Worm (Caenorhabditis elegans): Measurements from ENCODE around the gene C34C6.10.

DNA sequence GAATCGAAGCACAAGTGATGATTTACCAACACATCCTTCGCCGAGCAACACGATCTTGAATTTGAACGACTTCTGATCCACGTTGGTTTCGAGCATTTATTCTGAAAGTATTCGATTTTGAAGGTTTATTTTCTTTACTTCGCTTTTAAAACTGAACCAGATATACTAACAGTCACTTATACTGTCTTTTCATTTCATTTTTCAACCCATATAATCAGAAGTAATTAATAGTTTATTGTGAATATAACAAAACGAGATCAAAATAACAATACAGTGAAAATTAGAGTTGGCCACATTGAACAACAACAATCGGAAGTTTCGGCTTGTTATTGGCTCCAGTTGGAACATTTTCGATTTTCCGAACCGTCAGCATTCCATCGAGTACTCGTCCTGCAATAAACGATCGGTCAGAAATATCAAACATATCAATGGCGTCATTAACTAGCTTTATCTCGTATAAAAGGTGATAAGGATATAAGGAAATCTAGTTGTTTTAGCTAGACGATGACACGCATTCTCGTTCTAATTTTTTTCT lies 19.3 kb upstream of the C34C6.10 start, which contains the start of the genes rab-21 and T01B7.13:
- TF ChIP-seq ztf-11 (tag; optimal IDR thresholded peaks at IDR 0.05) (no peak), snpc-4 (tag; optimal IDR thresholded peaks at IDR 0.05) (no peak)
